Fruit fly (Drosophila melanogaster) whole organism, larva: Measurements from ENCODE around the gene CG6867.

Experiments used
- noc ChIP-seq: fragments of 200-800 bp; sonication (Bioruptor generic); optimal IDR thresholded peaks from 3 replicates; lab custom pipeline; 2019; ENCODE audit warnings: missing biosample characterization, mild to moderate bottlenecking, missing genetic modification characterization, moderate library complexity

The CG6867 gene

dm6 chrX:18023615-18024163, at the start of gene CG6867:
Gene CG6867 (plus strand): TSS chrX:18023870.
- no peak for TF ChIP-seq noc (tag; lab: Kevin White, UChicago)

dm6 chrX:17995535-17995934, 28.1 kb upstream of the CG6867 start:
- TF ChIP-seq noc (tag; lab: Kevin White, UChicago) = no peak

DNA sequence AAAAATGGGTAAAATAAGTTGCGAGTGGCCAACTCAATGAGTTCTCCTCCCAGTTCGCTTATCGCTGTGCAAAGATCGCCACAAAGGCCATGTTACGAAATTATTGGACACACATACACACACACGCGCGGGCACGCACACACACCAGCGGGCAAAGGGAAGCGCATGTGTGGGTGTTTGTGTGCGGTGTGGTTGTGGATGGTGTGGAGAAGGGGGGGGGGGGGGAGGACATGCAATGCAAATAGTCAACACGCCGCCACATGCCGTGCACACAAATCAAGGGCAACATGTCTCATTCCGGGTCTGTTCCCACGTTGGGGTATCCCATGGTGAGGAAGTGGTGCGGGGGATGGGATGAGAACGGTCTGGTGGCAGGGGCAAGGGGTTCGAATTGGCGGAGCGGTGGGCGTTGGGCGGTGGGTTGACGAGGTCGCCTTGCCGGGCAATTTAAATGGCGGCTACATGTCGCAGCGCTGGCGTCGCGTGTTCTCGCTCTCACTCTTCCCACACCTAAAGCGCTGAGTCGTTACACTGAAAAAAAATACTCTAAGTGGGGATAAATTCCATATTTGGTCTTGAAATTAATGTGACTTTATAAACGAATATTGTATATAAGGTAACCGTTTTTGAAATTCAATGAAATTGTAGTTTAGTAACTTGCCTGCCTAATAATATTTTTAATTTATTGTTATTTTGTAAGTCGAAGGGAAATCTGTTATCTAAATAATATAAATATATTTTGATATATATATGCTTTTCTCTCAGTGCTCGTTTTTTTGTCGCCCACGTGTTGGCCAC, 19.7 kb upstream of the CG6867 start:
- TF ChIP-seq noc (tag; lab: Kevin White, UChicago) = no peak

DNA sequence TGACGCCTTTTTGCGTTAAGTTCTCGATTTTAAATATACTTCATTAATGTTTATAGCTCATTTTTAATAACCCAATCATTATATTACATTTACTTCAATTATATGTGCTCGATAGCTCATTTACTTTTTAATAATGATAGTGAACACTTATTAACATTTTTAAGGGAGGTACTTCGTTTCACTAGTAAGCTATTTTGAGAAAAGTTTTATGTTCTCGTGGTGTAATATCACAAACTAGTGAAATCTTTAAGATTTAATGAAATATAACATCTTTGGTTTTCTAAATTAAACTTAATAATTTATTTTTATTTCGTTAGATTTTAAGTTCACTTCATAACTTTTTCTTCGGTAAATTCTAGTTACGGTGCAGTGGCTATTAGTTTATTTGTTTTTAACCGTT, 16.2 kb upstream of the CG6867 start, which contains the start of gene CG12672:
Gene CG12672 (minus strand): TSS at position 101 of the 400 bp plus-strand sequence.
- no peak for TF ChIP-seq noc (tag; lab: Kevin White, UChicago)

dm6 chrX:18009438-18009837, 14.2 kb upstream of the CG6867 start:
- no peak for TF ChIP-seq noc (tag; lab: Kevin White, UChicago)

- TF ChIP-seq noc (tag; lab: Kevin White, UChicago) = no peak
Observed at dm6 chrX:18014601-18015000, 9.1 kb upstream of the CG6867 start.

- no peak for TF ChIP-seq noc (tag; lab: Kevin White, UChicago)
Observed at dm6 chrX:18018437-18019100, 5.1 kb upstream of the CG6867 start.

DNA sequence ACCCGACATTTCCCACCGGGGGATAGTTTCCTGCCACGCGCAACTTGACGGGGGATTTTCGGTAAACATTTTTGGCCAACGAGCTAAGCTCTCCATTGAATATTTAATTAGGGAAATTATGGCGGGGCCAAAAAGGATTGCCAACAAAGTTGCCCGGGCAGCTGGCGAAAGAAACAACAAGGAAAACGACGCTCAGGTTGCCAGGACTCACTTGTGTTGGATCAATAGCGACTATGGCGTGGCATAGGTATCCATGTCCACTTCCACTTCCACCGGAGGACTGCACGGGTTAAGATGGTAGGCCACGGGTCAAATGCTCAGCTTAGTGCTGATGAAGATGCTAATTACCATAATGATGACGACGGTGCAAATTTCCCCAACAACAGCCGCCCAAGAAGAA, 20.0 kb downstream of the CG6867 start, which contains the start of gene CG15373:
Gene CG15373 (plus strand): TSS at position 301 of the 400 bp plus-strand sequence.
- TF ChIP-seq noc (tag; lab: Kevin White, UChicago) = no peak

- TF ChIP-seq noc (tag; lab: Kevin White, UChicago) = no peak
Observed at dm6 chrX:18052135-18052534, 28.5 kb downstream of the CG6867 start.

dm6 chrX:18057202-18057601, 33.5 kb downstream of the CG6867 start:
- TF ChIP-seq noc (tag; lab: Kevin White, UChicago) = no peak

DNA sequence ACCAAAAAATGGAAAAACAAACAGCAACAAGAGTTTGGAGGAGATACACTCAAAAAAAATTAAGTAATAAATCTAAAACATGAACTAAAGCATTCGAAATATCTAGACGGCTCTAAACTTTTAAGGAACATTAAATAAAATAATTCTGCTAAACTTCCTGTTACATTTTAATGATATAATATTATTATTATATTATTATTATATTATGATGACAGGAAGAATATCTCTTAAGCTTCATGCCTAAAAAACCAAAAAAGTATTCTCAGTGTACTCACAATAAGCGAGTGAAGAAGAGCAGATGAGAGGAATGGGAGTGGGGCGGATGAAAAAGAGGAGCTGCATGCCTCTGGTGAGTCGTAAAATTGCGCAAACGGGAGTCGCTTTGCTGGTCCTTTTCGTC, 34.4 kb downstream of the CG6867 start:
- TF ChIP-seq noc (tag; lab: Kevin White, UChicago) = no peak

- no peak for TF ChIP-seq noc (tag; lab: Kevin White, UChicago)
Observed at dm6 chrX:18063144-18063772, 39.6 kb downstream of the CG6867 start, which contains the start of gene Sh. Gene Sh (minus strand): TSS chrX:18063247.

- no peak for TF ChIP-seq noc (tag; lab: Kevin White, UChicago)
Observed at dm6 chrX:18064183-18064582, 40.5 kb downstream of the CG6867 start, which contains the start of gene Dhc16F. Gene Dhc16F (plus strand): TSS chrX:18064483.
